Worm (Caenorhabditis elegans) whole organism, midembryonic: ENCODE measurements around the gene rop-1.

Experiments
- T22C8.4 ChIP-seq: fragments of 200-800 bp; sonication (Bioruptor generic); IDR thresholded peaks from 2 replicates; pipeline ENCODE4 v1.3.6; 2022; ENCODE audit warnings: missing genetic modification characterization, missing compliant biosample characterization
- cog-1 ChIP-seq: sonication (generic microtip); optimal IDR thresholded peaks from 2 replicates; lab custom pipeline; 2016; ENCODE audit warnings: missing genetic modification characterization, missing compliant biosample characterization
- flt-1 ChIP-seq: fragments of 200-800 bp; sonication (Bioruptor generic); IDR thresholded peaks from 2 replicates; pipeline ENCODE4 v1.3.6; 2022; ENCODE audit warnings: missing genetic modification characterization, missing compliant biosample characterization
- klf-2 ChIP-seq: fragments of 200-800 bp; sonication (Bioruptor generic); conservative IDR thresholded peaks from 2 replicates; pipeline ENCODE4 v1.3.6; 2022; ENCODE audit warnings: missing genetic modification reagents, missing genetic modification characterization, missing compliant biosample characterization
- med-1 ChIP-seq: sonication (generic microtip); optimal IDR thresholded peaks from 2 replicates; lab custom pipeline; 2017; ENCODE audit warnings: missing genetic modification characterization, mild to moderate bottlenecking, missing compliant biosample characterization, antibody characterized with exemption, missing genetic modification reagents; ENCODE audit not compliant: insufficient read depth
- ref-1 ChIP-seq: fragments of 200-800 bp; sonication (Bioruptor generic); conservative IDR thresholded peaks from 2 replicates; pipeline ENCODE4 v1.3.6; 2022; ENCODE audit warnings: missing genetic modification reagents, missing genetic modification characterization, missing compliant biosample characterization
- tab-1 ChIP-seq: fragments of 200-800 bp; sonication (Bioruptor generic); IDR thresholded peaks from 2 replicates; pipeline ENCODE4 v1.3.6; 2022; ENCODE audit warnings: missing genetic modification characterization, missing compliant biosample characterization
- ztf-23 ChIP-seq: fragments of 200-800 bp; sonication (Bioruptor generic); IDR thresholded peaks from 2 replicates; pipeline ENCODE4 v1.3.6; 2022; ENCODE audit warnings: missing genetic modification reagents, missing genetic modification characterization, missing compliant biosample characterization
- ztf-29 ChIP-seq: fragments of 200-800 bp; sonication (Bioruptor generic); IDR thresholded peaks from 2 replicates; pipeline ENCODE4 v1.3.6; 2022; ENCODE audit warnings: missing genetic modification reagents, missing genetic modification characterization, missing compliant biosample characterization

The rop-1 gene

DNA sequence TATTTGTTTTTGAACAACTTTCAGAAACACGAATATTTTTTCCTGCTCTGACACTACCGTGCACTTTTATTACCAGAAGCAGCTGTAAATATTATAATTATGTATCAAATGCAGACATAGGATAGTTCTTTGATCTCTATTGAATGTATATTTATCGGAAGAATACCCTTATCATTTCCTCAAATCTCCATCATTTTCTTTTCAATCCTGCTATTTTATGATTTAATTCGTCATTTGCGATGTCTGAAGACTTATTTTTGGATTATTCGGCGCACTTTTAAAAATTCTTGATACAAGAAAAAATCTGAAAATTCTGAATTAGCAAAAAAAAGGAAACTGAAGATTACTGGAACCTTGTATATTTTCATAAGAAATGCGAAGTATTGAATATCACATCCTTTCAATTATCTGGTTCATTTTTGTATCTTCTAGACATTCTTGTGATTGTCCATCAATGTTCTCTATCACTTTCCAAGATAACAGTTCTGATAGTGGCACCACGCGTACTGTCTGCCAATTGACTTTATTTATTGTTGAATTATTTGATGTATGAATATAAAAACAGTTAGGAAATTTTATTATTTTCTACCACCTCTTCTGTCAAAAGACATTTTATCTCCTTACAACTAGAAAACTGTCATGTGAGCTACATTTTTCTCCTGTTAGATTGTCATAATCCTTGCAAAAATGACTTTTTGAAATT, 10.7 kb downstream of the rop-1 start:
- no peak for TF ChIP-seq ztf-23 (GFP tag; lab: Robert Waterston, UW)
- TF ChIP-seq cog-1 (tag; lab: Kevin White, UChicago): no peak
- no peak for TF ChIP-seq klf-2 (GFP tag; lab: Robert Waterston, UW)
- TF ChIP-seq tab-1 (GFP tag; lab: Robert Waterston, UW): no peak
- no peak for TF ChIP-seq T22C8.4 (GFP tag; lab: Robert Waterston, UW)
- no peak for TF ChIP-seq med-1 (GFP tag; lab: Kevin White, UChicago)
- no peak for TF ChIP-seq flt-1 (GFP tag; lab: Robert Waterston, UW)
- no peak for TF ChIP-seq ztf-29 (GFP tag; lab: Robert Waterston, UW)

DNA sequence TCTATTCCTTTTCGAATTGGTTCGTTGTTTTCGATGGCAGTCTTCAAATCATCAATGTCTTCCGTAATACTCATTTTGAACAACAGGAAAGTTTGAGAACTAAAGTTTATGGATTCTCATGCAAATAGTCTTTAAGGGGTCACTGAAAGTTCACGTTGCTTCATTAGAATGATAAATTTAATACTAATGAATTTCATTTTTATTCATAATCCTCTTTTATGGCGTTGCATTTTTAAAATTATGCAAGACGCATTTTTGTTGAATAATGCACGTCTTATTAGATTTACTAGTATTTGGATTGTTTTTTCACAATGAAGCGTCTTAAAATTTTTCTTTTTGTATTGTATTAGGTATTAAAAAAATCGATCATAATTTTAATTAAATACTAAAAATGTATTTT, 11.8 kb downstream of the rop-1 start, which contains the start of gene C12D8.9:
Gene C12D8.9, minus strand, starts transcription at position 101 of the 400 bp plus-strand sequence.
- TF ChIP-seq cog-1 (tag; lab: Kevin White, UChicago): no peak
- TF ChIP-seq ztf-29 (GFP tag; lab: Robert Waterston, UW): no peak
- TF ChIP-seq T22C8.4 (GFP tag; lab: Robert Waterston, UW): no peak
- TF ChIP-seq ref-1 (GFP tag; lab: Robert Waterston, UW): no peak
- no peak for TF ChIP-seq ztf-23 (GFP tag; lab: Robert Waterston, UW)
- no peak for TF ChIP-seq flt-1 (GFP tag; lab: Robert Waterston, UW)
- TF ChIP-seq med-1 (GFP tag; lab: Kevin White, UChicago): no peak
- TF ChIP-seq klf-2 (GFP tag; lab: Robert Waterston, UW): no peak
- TF ChIP-seq tab-1 (GFP tag; lab: Robert Waterston, UW): no peak

DNA sequence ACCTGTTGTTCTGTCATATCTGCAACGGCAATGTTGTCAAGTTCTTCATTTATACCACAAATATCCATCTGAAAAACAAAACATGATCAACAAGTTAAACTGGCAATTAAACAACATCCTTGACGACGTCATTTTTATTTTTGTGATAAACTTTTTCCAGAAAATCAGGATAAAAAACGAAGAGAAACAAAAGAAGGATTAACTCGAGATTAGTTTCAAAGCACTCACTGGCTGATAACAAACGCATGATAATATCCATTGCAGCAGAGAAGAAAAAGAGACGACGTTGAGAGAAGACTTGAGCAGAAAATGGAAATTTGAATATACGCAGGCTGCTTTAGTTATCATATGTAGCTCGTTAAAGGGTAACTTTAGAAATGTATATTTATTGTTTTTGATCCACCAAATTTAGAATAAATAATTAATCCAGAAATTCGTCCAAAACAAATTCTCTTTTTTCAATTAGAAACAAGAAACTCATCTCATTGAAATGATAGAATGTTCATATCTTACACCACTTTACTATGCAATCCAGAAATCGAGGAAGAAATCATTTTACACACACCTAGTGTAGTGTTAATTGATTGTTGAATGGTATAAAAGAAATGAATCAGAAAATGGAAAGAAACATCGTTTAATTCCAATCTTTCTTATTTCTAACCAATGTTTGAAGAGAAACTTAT, 13.6 kb downstream of the rop-1 start, which contains the start of the genes C12D8.21 and col-148:
Gene C12D8.21, minus strand, starts transcription at position 68 of the 683 bp plus-strand sequence.
Gene col-148, plus strand, starts transcription at position 633 of the 683 bp plus-strand sequence.
- TF ChIP-seq cog-1 (tag; lab: Kevin White, UChicago): no peak
- TF ChIP-seq ztf-23 (GFP tag; lab: Robert Waterston, UW): no peak
- no peak for TF ChIP-seq klf-2 (GFP tag; lab: Robert Waterston, UW)

DNA sequence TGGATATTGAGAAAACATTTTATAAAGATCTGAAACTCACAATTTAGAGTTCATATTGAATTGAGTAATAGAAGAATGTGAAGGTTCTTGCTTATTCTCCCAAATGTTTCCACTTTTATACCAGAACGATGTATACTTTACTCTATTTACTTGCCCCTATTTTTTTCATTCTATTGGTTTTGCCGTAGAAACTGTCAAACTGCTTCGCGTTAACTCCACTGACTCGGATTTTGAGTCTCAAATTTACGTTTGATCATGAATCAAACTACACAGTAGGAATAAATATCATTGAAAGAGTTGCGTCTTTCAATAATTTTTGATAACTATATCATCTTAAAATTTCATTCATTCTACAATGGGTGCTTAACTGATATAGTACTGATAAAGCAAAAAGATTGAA, 15.0 kb downstream of the rop-1 start, which contains the start of gene fipr-8:
Gene fipr-8, minus strand, starts transcription at position 101 of the 400 bp plus-strand sequence.
- no peak for TF ChIP-seq med-1 (GFP tag; lab: Kevin White, UChicago)
- no peak for TF ChIP-seq ztf-29 (GFP tag; lab: Robert Waterston, UW)
- TF ChIP-seq flt-1 (GFP tag; lab: Robert Waterston, UW): no peak
- TF ChIP-seq T22C8.4 (GFP tag; lab: Robert Waterston, UW): no peak
- no peak for TF ChIP-seq klf-2 (GFP tag; lab: Robert Waterston, UW)
- no peak for TF ChIP-seq cog-1 (tag; lab: Kevin White, UChicago)
- no peak for TF ChIP-seq ztf-23 (GFP tag; lab: Robert Waterston, UW)
- no peak for TF ChIP-seq tab-1 (GFP tag; lab: Robert Waterston, UW)
- TF ChIP-seq ref-1 (GFP tag; lab: Robert Waterston, UW): no peak

DNA sequence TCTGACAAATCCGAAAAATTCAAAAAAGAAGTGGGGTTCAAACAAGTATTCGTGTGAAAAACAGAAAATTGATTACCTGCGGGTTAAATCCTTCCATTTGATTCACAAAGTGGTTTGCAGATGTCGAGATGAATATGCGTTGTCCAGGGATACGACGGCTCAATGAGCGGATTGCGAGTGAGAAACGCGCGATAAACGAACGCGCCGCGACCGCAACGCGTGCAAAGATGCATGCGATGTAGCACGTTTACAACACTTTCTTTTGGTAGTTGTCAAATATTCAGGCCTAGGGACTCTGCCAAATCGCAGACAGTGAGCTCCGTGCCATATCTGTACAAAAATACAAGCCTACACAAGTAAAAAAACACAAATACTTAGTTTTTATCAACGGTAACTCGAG, 16.2 kb downstream of the rop-1 start, which contains the start of gene fubl-1:
Gene fubl-1, minus strand, starts transcription at position 202 of the 400 bp plus-strand sequence.
- TF ChIP-seq cog-1 (tag; lab: Kevin White, UChicago): no peak
- TF ChIP-seq ztf-23 (GFP tag; lab: Robert Waterston, UW): no peak
- no peak for TF ChIP-seq ref-1 (GFP tag; lab: Robert Waterston, UW)
- no peak for TF ChIP-seq med-1 (GFP tag; lab: Kevin White, UChicago)
- no peak for TF ChIP-seq ztf-29 (GFP tag; lab: Robert Waterston, UW)
- TF ChIP-seq T22C8.4 (GFP tag; lab: Robert Waterston, UW): no peak
- TF ChIP-seq flt-1 (GFP tag; lab: Robert Waterston, UW): no peak
- TF ChIP-seq tab-1 (GFP tag; lab: Robert Waterston, UW): 0 out of 2 replicates have a peak, but pooled peaks have one; percentile 46

DNA sequence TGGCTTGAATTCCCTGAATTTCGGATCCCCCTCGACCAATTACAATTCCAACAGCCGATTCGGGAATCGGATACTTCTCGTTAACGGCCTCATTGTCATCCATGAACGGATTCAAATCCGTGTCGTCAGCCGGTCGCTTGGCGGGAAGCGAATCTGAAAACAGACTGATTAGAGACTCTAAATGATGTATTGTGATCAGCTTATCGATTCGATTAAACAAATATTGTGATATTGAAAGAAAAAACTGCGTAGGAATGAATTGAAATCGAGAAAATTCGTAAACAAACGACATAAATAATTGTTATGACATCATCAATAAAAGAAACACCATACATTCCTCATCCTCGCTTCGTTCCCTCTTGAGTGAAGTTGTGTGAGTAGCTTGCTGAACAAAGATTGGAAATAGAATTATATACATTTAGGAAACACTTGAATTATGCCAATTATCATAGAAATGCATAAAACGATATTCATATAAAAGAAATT, 16.9 kb downstream of the rop-1 start:
- no peak for TF ChIP-seq med-1 (GFP tag; lab: Kevin White, UChicago)
- no peak for TF ChIP-seq cog-1 (tag; lab: Kevin White, UChicago)
- no peak for TF ChIP-seq tab-1 (GFP tag; lab: Robert Waterston, UW)
- no peak for TF ChIP-seq flt-1 (GFP tag; lab: Robert Waterston, UW)
- TF ChIP-seq ztf-23 (GFP tag; lab: Robert Waterston, UW): no peak
- no peak for TF ChIP-seq ref-1 (GFP tag; lab: Robert Waterston, UW)
- no peak for TF ChIP-seq T22C8.4 (GFP tag; lab: Robert Waterston, UW)
- TF ChIP-seq klf-2 (GFP tag; lab: Robert Waterston, UW): no peak
- no peak for TF ChIP-seq ztf-29 (GFP tag; lab: Robert Waterston, UW)

DNA sequence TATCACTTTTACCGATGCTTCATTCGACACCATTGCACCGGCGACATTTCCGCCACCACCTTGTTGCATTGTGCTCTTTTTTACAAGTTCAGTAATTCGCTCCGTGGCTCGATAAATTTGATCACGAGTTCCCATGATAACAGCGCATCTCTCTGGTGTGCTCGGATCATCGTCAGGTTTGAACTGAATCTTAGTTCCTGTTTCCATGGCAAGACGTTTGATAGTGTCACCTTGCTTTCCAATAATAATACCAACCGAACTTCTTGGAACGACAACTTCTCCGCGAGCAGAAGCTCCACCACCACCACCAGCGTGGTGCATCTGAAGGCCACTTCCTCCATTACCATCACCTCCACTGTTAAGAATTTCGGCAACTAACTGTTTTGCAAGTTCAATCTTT, 17.7 kb downstream of the rop-1 start:
- TF ChIP-seq ref-1 (GFP tag; lab: Robert Waterston, UW): no peak
- no peak for TF ChIP-seq ztf-29 (GFP tag; lab: Robert Waterston, UW)
- no peak for TF ChIP-seq ztf-23 (GFP tag; lab: Robert Waterston, UW)
- no peak for TF ChIP-seq flt-1 (GFP tag; lab: Robert Waterston, UW)
- no peak for TF ChIP-seq cog-1 (tag; lab: Kevin White, UChicago)
- TF ChIP-seq tab-1 (GFP tag; lab: Robert Waterston, UW): no peak
- no peak for TF ChIP-seq med-1 (GFP tag; lab: Kevin White, UChicago)
- TF ChIP-seq T22C8.4 (GFP tag; lab: Robert Waterston, UW): no peak
- TF ChIP-seq klf-2 (GFP tag; lab: Robert Waterston, UW): no peak

DNA sequence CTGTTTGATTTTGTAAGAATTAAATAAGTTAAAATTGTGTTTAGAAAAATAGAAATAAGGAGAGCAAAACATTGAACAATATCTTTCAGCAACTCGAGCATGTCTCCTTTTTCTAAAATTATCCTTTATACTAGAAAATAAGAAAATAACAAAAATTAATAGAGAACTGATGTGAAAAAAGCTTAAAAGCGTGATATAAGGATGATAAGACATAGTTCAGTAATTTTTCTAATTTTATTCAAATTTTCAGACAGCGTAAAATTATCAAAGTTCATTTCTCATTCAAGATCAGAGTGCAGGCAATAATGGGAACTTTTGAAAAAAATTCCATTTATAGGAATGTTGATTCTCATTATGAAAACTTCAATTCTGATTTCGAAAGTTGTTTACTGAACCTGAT, 21.5 kb downstream of the rop-1 start, which contains the start of gene str-182:
Gene str-182, minus strand, starts transcription at position 101 of the 400 bp plus-strand sequence.
- TF ChIP-seq cog-1 (tag; lab: Kevin White, UChicago): no peak
- no peak for TF ChIP-seq ref-1 (GFP tag; lab: Robert Waterston, UW)
- TF ChIP-seq flt-1 (GFP tag; lab: Robert Waterston, UW): no peak
- TF ChIP-seq tab-1 (GFP tag; lab: Robert Waterston, UW): no peak
- no peak for TF ChIP-seq T22C8.4 (GFP tag; lab: Robert Waterston, UW)
- TF ChIP-seq ztf-29 (GFP tag; lab: Robert Waterston, UW): no peak
